Worm (Caenorhabditis elegans) whole organism, L1 larva: ENCODE results near the gene srxa-11.

ENCODE experiments used
- aly-2 ChIP-seq: fragments of 150-350 bp; optimal IDR thresholded peaks from 2 replicates; lab custom pipeline; 2014; ENCODE audit warnings: missing biosample characterization, missing genetic modification characterization
- ceh-90 ChIP-seq: sonication (generic microtip); optimal IDR thresholded peaks from 2 replicates; lab custom pipeline; 2016; ENCODE audit warnings: missing genetic modification characterization, missing compliant biosample characterization
- efl-3 ChIP-seq: fragments of 200-800 bp; sonication (Bioruptor generic); optimal IDR thresholded peaks from 2 replicates; lab custom pipeline; 2018; ENCODE audit warnings: mild to moderate bottlenecking, missing genetic modification characterization, missing compliant biosample characterization
- egl-27 ChIP-seq, 2 experiments: fragments of 150-350 bp in 1 of 2; sonication (generic microtip); optimal IDR thresholded peaks; 3 replicates each; lab custom pipeline; 2017 to 2018; ENCODE audit warnings: missing biosample characterization in 2 of 2, missing genetic modification characterization in 2 of 2, missing genetic modification reagents in 2 of 2
- elt-2 ChIP-seq: sonication (generic microtip); optimal IDR thresholded peaks from 2 replicates; lab custom pipeline; 2016; ENCODE audit warnings: missing genetic modification characterization, mild to moderate bottlenecking, inconsistent platforms, missing compliant biosample characterization, missing genetic modification reagents
- nhr-11 ChIP-seq: fragments of 150-350 bp; optimal IDR thresholded peaks from 2 replicates; lab custom pipeline; 2014; ENCODE audit warnings: missing biosample characterization, missing genetic modification characterization
- nhr-12 ChIP-seq: sonication (generic microtip); optimal IDR thresholded peaks from 2 replicates; lab custom pipeline; 2017; ENCODE audit warnings: missing biosample characterization, missing genetic modification characterization
- nhr-19 ChIP-seq: fragments of 200-800 bp; sonication (Bioruptor generic); conservative IDR thresholded peaks from 2 replicates; pipeline ENCODE4 v1.3.6; 2022; ENCODE audit warnings: missing genetic modification characterization, missing compliant biosample characterization
- skn-1 ChIP-seq: fragments of 150-350 bp; optimal IDR thresholded peaks from 2 replicates; lab custom pipeline; 2014; ENCODE audit warnings: missing biosample characterization, missing genetic modification characterization
- sox-4 ChIP-seq: sonication (generic microtip); optimal IDR thresholded peaks from 2 replicates; lab custom pipeline; 2016; ENCODE audit warnings: missing genetic modification characterization, missing compliant biosample characterization
- sup-37 ChIP-seq: fragments of 200-800 bp; sonication (Bioruptor generic); optimal IDR thresholded peaks from 2 replicates; lab custom pipeline; 2018; ENCODE audit warnings: mild to moderate bottlenecking, missing genetic modification characterization, missing compliant biosample characterization
- tbx-2 ChIP-seq: sonication (generic microtip); optimal IDR thresholded peaks from 2 replicates; lab custom pipeline; 2016; ENCODE audit warnings: missing genetic modification characterization, missing compliant biosample characterization
- unc-62 ChIP-seq: fragments of 150-350 bp; optimal IDR thresholded peaks from 2 replicates; lab custom pipeline; 2014; ENCODE audit warnings: missing biosample characterization, missing genetic modification reagents, missing genetic modification characterization
- xbp-1 ChIP-seq: sonication (generic microtip); optimal IDR thresholded peaks from 2 replicates; lab custom pipeline; 2016; ENCODE audit warnings: missing genetic modification characterization, missing compliant biosample characterization

- no peak for TF ChIP-seq sox-4 (tag; lab: Kevin White, UChicago)
- no peak for TF ChIP-seq nhr-12 (tag; lab: Kevin White, UChicago)
- no peak for TF ChIP-seq tbx-2 (tag; lab: Kevin White, UChicago)
- no peak for TF ChIP-seq skn-1 (tag; lab: Kevin White, UChicago)
- TF ChIP-seq nhr-19 (GFP tag; lab: Robert Waterston, UW): no peak
- no peak for TF ChIP-seq ceh-90 (tag; lab: Kevin White, UChicago)
- no peak for TF ChIP-seq unc-62 (GFP tag; lab: Kevin White, UChicago)
- no peak for TF ChIP-seq nhr-11 (tag; lab: Kevin White, UChicago)
- TF ChIP-seq aly-2 (tag; lab: Kevin White, UChicago): no peak
- no peak for TF ChIP-seq egl-27 (tag; optimal IDR thresholded peaks at IDR 0.05; lab: Kevin White, UChicago)
- no peak for TF ChIP-seq xbp-1 (tag; lab: Kevin White, UChicago)
- TF ChIP-seq elt-2 (tag; lab: Kevin White, UChicago): peak; percentile 9
- TF ChIP-seq efl-3 (GFP tag; lab: Kevin White, UChicago): no peak
- TF ChIP-seq sup-37 (GFP tag; lab: Kevin White, UChicago): no peak
Observed at ce11 chrV:13908120-13908915, 15.6 kb upstream of the srxa-11 start.
